Fruit fly (Drosophila melanogaster) whole organism, embryonic: ENCODE data around the gene Elp3.

Experiments
- Atf3 ChIP-seq: fragments of 200-800 bp; sonication (Bioruptor generic); optimal IDR thresholded peaks from 3 replicates; lab custom pipeline; 2016; ENCODE audit warnings: missing biosample characterization, missing genetic modification characterization
- Bdp1 ChIP-seq: fragments of 200-800 bp; sonication (Bioruptor generic); optimal IDR thresholded peaks from 3 replicates; lab custom pipeline; 2016; ENCODE audit warnings: missing biosample characterization, missing genetic modification characterization
- CG10565 ChIP-seq: fragments of 200-800 bp; sonication (Bioruptor generic); optimal IDR thresholded peaks from 3 replicates; lab custom pipeline; 2016; ENCODE audit warnings: missing biosample characterization, mild to moderate bottlenecking, missing genetic modification characterization
- CG12659 ChIP-seq: fragments of 200-800 bp; sonication (Bioruptor generic); optimal IDR thresholded peaks from 3 replicates; lab custom pipeline; 2017; ENCODE audit warnings: mild to moderate bottlenecking, missing biosample characterization, missing genetic modification reagents, missing genetic modification characterization
- CG1832 ChIP-seq: fragments of 200-800 bp; sonication (Bioruptor generic); optimal IDR thresholded peaks from 2 replicates; lab custom pipeline; 2017; ENCODE audit warnings: missing biosample characterization, mild to moderate bottlenecking, missing genetic modification characterization, inconsistent platforms
- CG2199 ChIP-seq: fragments of 200-800 bp; sonication (Bioruptor generic); IDR thresholded peaks from 3 replicates; pipeline ENCODE4 v1.3.6; 2022; ENCODE audit warnings: missing biosample characterization, missing genetic modification characterization
- CG2202 ChIP-seq: fragments of 200-800 bp; sonication (Bioruptor generic); optimal IDR thresholded peaks from 2 replicates; lab custom pipeline; 2018; ENCODE audit warnings: missing biosample characterization, mild to moderate bottlenecking, missing genetic modification characterization
- CG3163 ChIP-seq: fragments of 200-800 bp; sonication (Bioruptor generic); optimal IDR thresholded peaks from 3 replicates; lab custom pipeline; 2016; ENCODE audit warnings: missing biosample characterization, missing genetic modification characterization
- CG33213 ChIP-seq: fragments of 200-800 bp; sonication (Bioruptor generic); optimal IDR thresholded peaks from 3 replicates; lab custom pipeline; 2016; ENCODE audit warnings: missing biosample characterization, missing genetic modification characterization
- CG34422 ChIP-seq: fragments of 200-800 bp; sonication (Bioruptor generic); IDR thresholded peaks from 3 replicates; pipeline ENCODE4 v1.3.6; 2022; ENCODE audit warnings: missing biosample characterization, missing genetic modification characterization
- CG3726 ChIP-seq: fragments of 200-800 bp; sonication (Bioruptor generic); IDR thresholded peaks from 3 replicates; pipeline ENCODE4, ENCODE4 v1.3.6; 2022; ENCODE audit warnings: missing biosample characterization, missing genetic modification characterization
- CG3847 ChIP-seq: fragments of 200-800 bp; sonication (Bioruptor generic); IDR thresholded peaks from 2 replicates; pipeline ENCODE4 v1.3.6; 2022; ENCODE audit warnings: missing biosample characterization, missing genetic modification characterization
- CG4360 ChIP-seq: fragments of 200-800 bp; sonication (Bioruptor generic); IDR thresholded peaks from 2 replicates; pipeline ENCODE4 v1.3.6; 2022; ENCODE audit warnings: missing biosample characterization, missing genetic modification characterization
- CG7745 ChIP-seq: fragments of 200-800 bp; sonication (Bioruptor generic); optimal IDR thresholded peaks from 2 replicates; lab custom pipeline; 2018; ENCODE audit warnings: missing biosample characterization, mild to moderate bottlenecking, missing genetic modification characterization, moderate library complexity
- CG8924 ChIP-seq: fragments of 200-800 bp; optimal IDR thresholded peaks from 3 replicates; lab custom pipeline; 2019; ENCODE audit warnings: missing biosample characterization, mild to moderate bottlenecking, missing genetic modification characterization, moderate library complexity
- Dbx ChIP-seq: fragments of 200-800 bp; sonication (Bioruptor generic); IDR thresholded peaks from 3 replicates; pipeline ENCODE4 v1.3.6; 2022; ENCODE audit warnings: missing biosample characterization, missing genetic modification characterization
- Deaf1 ChIP-seq: fragments of 200-800 bp; optimal IDR thresholded peaks from 3 replicates; lab custom pipeline; 2019; ENCODE audit warnings: missing biosample characterization, mild to moderate bottlenecking, missing genetic modification characterization, moderate library complexity
- Hr51 ChIP-seq, 2 experiments: fragments of 200-800 bp; sonication (Bioruptor generic); optimal IDR thresholded peaks; 2 replicates in 1 of 2; 3 replicates in 1 of 2; lab custom pipeline; 2016 to 2018; ENCODE audit warnings: missing biosample characterization in 2 of 2, missing genetic modification characterization in 2 of 2, mild to moderate bottlenecking in 1 of 2, moderate library complexity in 1 of 2
- Lim3 ChIP-seq: fragments of 200-800 bp; sonication (Bioruptor generic); IDR thresholded peaks from 2 replicates; pipeline ENCODE4 v1.3.6; 2022; ENCODE audit warnings: missing biosample characterization, missing genetic modification characterization
- Mad ChIP-seq: fragments of 200-800 bp; sonication (Bioruptor generic); optimal IDR thresholded peaks from 2 replicates; lab custom pipeline; 2016; ENCODE audit warnings: missing biosample characterization, missing genetic modification characterization
- Taf1 ChIP-seq: fragments of 200-800 bp; sonication (Bioruptor generic); IDR thresholded peaks from 2 replicates; pipeline ENCODE4 v1.3.6; 2022; ENCODE audit warnings: missing biosample characterization, missing genetic modification characterization
- chm ChIP-seq: fragments of 200-800 bp; sonication (Bioruptor generic); IDR thresholded peaks from 2 replicates; pipeline ENCODE4 v1.3.6; 2022; ENCODE audit warnings: missing biosample characterization, missing genetic modification characterization
- chn ChIP-seq: fragments of 200-800 bp; sonication (Bioruptor generic); optimal IDR thresholded peaks from 2 replicates; lab custom pipeline; 2016; ENCODE audit warnings: missing biosample characterization, missing genetic modification characterization
- danr ChIP-seq: fragments of 200-800 bp; sonication (Bioruptor generic); IDR thresholded peaks from 2 replicates; pipeline ENCODE4 v1.3.6; 2022; ENCODE audit warnings: missing biosample characterization, missing genetic modification characterization
- fd102C ChIP-seq: fragments of 200-800 bp; sonication (Bioruptor generic); optimal IDR thresholded peaks from 2 replicates; lab custom pipeline; 2018; ENCODE audit warnings: missing biosample characterization, mild to moderate bottlenecking, missing genetic modification characterization, moderate library complexity
- gce ChIP-seq: fragments of 200-800 bp; sonication (Bioruptor generic); IDR thresholded peaks from 3 replicates; pipeline ENCODE4 v1.3.6; 2022; ENCODE audit warnings: missing biosample characterization, missing genetic modification characterization
- hbn ChIP-seq: fragments of 200-800 bp; sonication (Bioruptor generic); IDR thresholded peaks from 2 replicates; pipeline ENCODE4 v1.3.6; 2022; ENCODE audit warnings: missing biosample characterization, missing genetic modification characterization; ENCODE audit not compliant: partially characterized antibody
- her ChIP-seq: fragments of 200-800 bp; sonication (Bioruptor generic); optimal IDR thresholded peaks from 2 replicates; lab custom pipeline; 2016; ENCODE audit warnings: missing biosample characterization, missing genetic modification characterization
- hkb ChIP-seq, 2 experiments: fragments of 200-800 bp in 1 of 2; fragments of >200 bp in 1 of 2; sonication (Bioruptor generic) in 1 of 2; IDR thresholded peaks in 1 of 2; optimal IDR thresholded peaks in 1 of 2; 2 replicates each; pipeline versions ENCODE4 v1.3.6 to Lab custom; 2017 to 2022; ENCODE audit warnings: missing biosample characterization in 1 of 2, missing genetic modification characterization in 1 of 2
- jing ChIP-seq: fragments of 200-800 bp; sonication (Bioruptor generic); optimal IDR thresholded peaks from 2 replicates; lab custom pipeline; 2018; ENCODE audit warnings: missing biosample characterization, mild to moderate bottlenecking, missing genetic modification characterization
- jumu ChIP-seq: fragments of 200-800 bp; sonication (Bioruptor generic); optimal IDR thresholded peaks from 3 replicates; lab custom pipeline; 2016; ENCODE audit warnings: missing biosample characterization, missing genetic modification characterization
- kay ChIP-seq: fragments of 200-800 bp; sonication (Bioruptor generic); optimal IDR thresholded peaks from 2 replicates; lab custom pipeline; 2016; ENCODE audit warnings: missing biosample characterization, missing genetic modification characterization
- nerfin-2 ChIP-seq: fragments of 200-800 bp; sonication (Bioruptor generic); IDR thresholded peaks from 2 replicates; pipeline ENCODE4 v1.3.6; 2022; ENCODE audit warnings: missing biosample characterization, missing genetic modification characterization; ENCODE audit not compliant: partially characterized antibody
- nmo ChIP-seq: fragments of 200-800 bp; sonication (Bioruptor generic); optimal IDR thresholded peaks from 2 replicates; lab custom pipeline; 2018; ENCODE audit warnings: missing biosample characterization, mild to moderate bottlenecking, missing genetic modification characterization, moderate library complexity
- odd ChIP-seq: fragments of 200-800 bp; sonication (Bioruptor generic); optimal IDR thresholded peaks from 2 replicates; lab custom pipeline; 2017; ENCODE audit warnings: missing biosample characterization, mild to moderate bottlenecking, missing genetic modification characterization
- p53 ChIP-seq: fragments of 200-800 bp; sonication (Bioruptor generic); optimal IDR thresholded peaks from 2 replicates; lab custom pipeline; 2016; ENCODE audit warnings: missing biosample characterization, missing genetic modification characterization
- phol ChIP-seq: fragments of 200-800 bp; sonication (Bioruptor generic); optimal IDR thresholded peaks from 3 replicates; lab custom pipeline; 2018; ENCODE audit warnings: missing biosample characterization, mild to moderate bottlenecking, missing genetic modification characterization, moderate library complexity
- prd ChIP-seq, 3 experiments: fragments of >200 bp in 2 of 3; fragments of 200-800 bp in 1 of 3; sonication (Bioruptor generic) in 1 of 3; optimal IDR thresholded peaks in 2 of 3; IDR thresholded peaks in 1 of 3; 2 replicates in 2 of 3; 3 replicates in 1 of 3; pipeline versions ENCODE4 v1.3.6 to Lab custom; 2017 to 2022; ENCODE audit warnings: missing biosample characterization in 1 of 3, missing genetic modification characterization in 1 of 3
- pros ChIP-seq: fragments of 200-800 bp; sonication (Bioruptor generic); optimal IDR thresholded peaks from 3 replicates; lab custom pipeline; 2019; ENCODE audit warnings: missing biosample characterization, mild to moderate bottlenecking, missing genetic modification characterization, moderate library complexity
- schlank ChIP-seq: fragments of 200-800 bp; sonication (Bioruptor generic); optimal IDR thresholded peaks from 2 replicates; lab custom pipeline; 2018; ENCODE audit warnings: missing biosample characterization, mild to moderate bottlenecking, missing genetic modification characterization
- shn ChIP-seq: fragments of 200-800 bp; sonication (Bioruptor generic); optimal IDR thresholded peaks from 3 replicates; lab custom pipeline; 2016; ENCODE audit warnings: missing biosample characterization, missing genetic modification characterization
- slou ChIP-seq: fragments of 200-800 bp; sonication (Bioruptor generic); optimal IDR thresholded peaks from 3 replicates; lab custom pipeline; 2016; ENCODE audit warnings: missing biosample characterization, missing genetic modification characterization
- sna ChIP-seq: fragments of 200-800 bp; sonication (Bioruptor generic); IDR thresholded peaks from 2 replicates; pipeline ENCODE4 v1.3.6; 2022; ENCODE audit warnings: missing biosample characterization, missing genetic modification characterization; ENCODE audit not compliant: partially characterized antibody
- tap ChIP-seq: fragments of 200-800 bp; optimal IDR thresholded peaks from 3 replicates; lab custom pipeline; 2019; ENCODE audit warnings: missing biosample characterization, mild to moderate bottlenecking, missing genetic modification characterization, moderate library complexity
- tin ChIP-seq: fragments of 200-800 bp; sonication (Bioruptor generic); optimal IDR thresholded peaks from 3 replicates; lab custom pipeline; 2016; ENCODE audit warnings: missing biosample characterization, missing genetic modification characterization
- tll ChIP-seq, 2 experiments: fragments of 200-800 bp in 1 of 2; fragments of >200 bp in 1 of 2; sonication (Bioruptor generic) in 1 of 2; optimal IDR thresholded peaks; 2 replicates each; lab custom pipeline; 2017 to 2019; ENCODE audit warnings: missing biosample characterization in 2 of 2, missing genetic modification characterization in 2 of 2, mild to moderate bottlenecking in 1 of 2, moderate library complexity in 1 of 2
- tna ChIP-seq: fragments of 200-800 bp; sonication (Bioruptor generic); IDR thresholded peaks from 2 replicates; pipeline ENCODE4 v1.3.6; 2022; ENCODE audit warnings: missing biosample characterization, missing genetic modification characterization; ENCODE audit not compliant: partially characterized antibody
- unpg ChIP-seq: fragments of 200-800 bp; sonication (Bioruptor generic); optimal IDR thresholded peaks from 3 replicates; lab custom pipeline; 2018; ENCODE audit warnings: missing biosample characterization, mild to moderate bottlenecking, missing genetic modification characterization, moderate library complexity

Gene Elp3

DNA sequence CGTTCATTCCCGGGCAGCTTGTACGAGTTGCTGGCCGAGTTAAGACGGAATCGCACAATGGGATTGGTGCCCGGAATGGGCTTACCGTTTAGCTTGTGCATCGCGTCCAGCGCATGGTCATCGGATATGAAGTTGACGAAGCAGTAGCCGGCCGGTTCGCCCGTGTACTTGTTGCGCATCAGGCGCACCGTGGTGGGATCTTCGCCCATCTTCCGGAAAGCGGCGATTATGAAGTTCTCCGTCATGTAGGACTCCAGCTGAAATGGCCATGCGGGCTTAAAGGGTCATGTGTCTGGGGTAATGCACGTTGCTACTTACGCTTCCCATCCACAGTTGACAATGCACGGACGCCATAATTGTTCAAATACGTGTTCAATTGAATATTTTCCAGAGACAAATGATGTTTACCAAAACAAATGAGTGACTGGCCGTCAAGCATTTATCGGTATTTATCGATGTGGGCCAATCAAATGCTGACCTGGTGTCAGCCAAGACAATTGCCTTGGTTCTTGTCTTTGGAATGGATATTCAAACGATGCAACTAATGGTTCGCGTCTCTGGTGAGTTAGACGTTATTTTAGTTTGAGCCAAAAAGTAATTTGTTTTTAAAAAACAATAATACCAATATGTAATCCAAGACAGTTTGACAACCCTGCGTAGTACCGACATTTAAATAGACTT lies 9.6 kb downstream of the Elp3 start, which contains the start of the genes Secp43 and ND-B8 (continued):
- no peak for TF ChIP-seq Bdp1 (GFP tag; lab: Kevin White, UChicago)
- 0 out of 3 replicates have a peak, but pooled peaks have one; percentile 24 for TF ChIP-seq CG2199 (GFP tag; lab: Robert Waterston, UW)
- no peak for TF ChIP-seq tin
- TF ChIP-seq Atf3: no peak
- TF ChIP-seq hbn (GFP tag; lab: Robert Waterston, UW): peak; percentile 57
- peak; percentile 33; the same call in 1 of the 2 replicates for TF ChIP-seq CG3847
- no peak for TF ChIP-seq Mad (GFP tag; lab: Kevin White, UChicago)
- TF ChIP-seq schlank: no peak
- no peak for TF ChIP-seq prd (optimal IDR thresholded peaks at IDR 0.05; lab: Kevin White, UChicago)
- TF ChIP-seq prd (GFP tag; IDR thresholded peaks at IDR 0.05; lab: Robert Waterston, UW): no peak
- no peak for TF ChIP-seq kay (GFP tag; lab: Kevin White, UChicago)
- TF ChIP-seq unpg (GFP tag; lab: Kevin White, UChicago): no peak
- TF ChIP-seq pros: no peak
- TF ChIP-seq CG33213: peak; percentile 39
- TF ChIP-seq Lim3 (GFP tag; lab: Robert Waterston, UW): no peak
- no peak for TF ChIP-seq CG3726 (GFP tag; lab: Robert Waterston, UW)
- TF ChIP-seq hkb (optimal IDR thresholded peaks at IDR 0.05; lab: Kevin White, UChicago): no peak
- no peak for TF ChIP-seq hkb (GFP tag; IDR thresholded peaks at IDR 0.05; lab: Robert Waterston, UW)
- peak; percentile 82 for TF ChIP-seq nerfin-2 (GFP tag; lab: Robert Waterston, UW)
- peak; percentile 37 for TF ChIP-seq nmo (GFP tag; lab: Kevin White, UChicago)
- TF ChIP-seq Dbx (GFP tag; lab: Robert Waterston, UW): no peak
- TF ChIP-seq tap (tag; lab: Kevin White, UChicago): no peak
- no peak; the same call in 2 of the 3 replicates for TF ChIP-seq CG34422 (GFP tag; lab: Robert Waterston, UW)
- no peak for TF ChIP-seq CG1832 (GFP tag; lab: Kevin White, UChicago)
- TF ChIP-seq CG3163 (GFP tag; lab: Kevin White, UChicago): no peak
- TF ChIP-seq chn: no peak
- TF ChIP-seq CG8924 (tag; lab: Kevin White, UChicago): no peak
- TF ChIP-seq slou: no peak
- TF ChIP-seq odd (GFP tag; lab: Kevin White, UChicago): no peak
- TF ChIP-seq CG4360 (GFP tag; lab: Robert Waterston, UW): no peak
- no peak for TF ChIP-seq p53 (GFP tag; lab: Kevin White, UChicago)
- no peak for TF ChIP-seq Deaf1 (tag; lab: Kevin White, UChicago)
- no peak for TF ChIP-seq gce (GFP tag; lab: Robert Waterston, UW)
- TF ChIP-seq CG2202: no peak
- peak; percentile 69 for TF ChIP-seq CG12659 (GFP tag; lab: Kevin White, UChicago)
- no peak for TF ChIP-seq CG10565
- no peak for TF ChIP-seq fd102C
- no peak for TF ChIP-seq jumu (GFP tag; lab: Kevin White, UChicago)
- peak; percentile 64 for TF ChIP-seq phol
- no peak for TF ChIP-seq tll (GFP tag; optimal IDR thresholded peaks at IDR 0.05; lab: Kevin White, UChicago)
- TF ChIP-seq tna (GFP tag; lab: Robert Waterston, UW): peak; percentile 74; the same call in 1 of the 2 replicates
- no peak for TF ChIP-seq Hr51 (GFP tag; optimal IDR thresholded peaks at IDR 0.05; lab: Kevin White, UChicago)
- peak; percentile 44; the same call in 1 of the 2 replicates for TF ChIP-seq sna
- TF ChIP-seq jing (GFP tag; lab: Kevin White, UChicago): no peak
- TF ChIP-seq chm: 0 out of 2 replicates have a peak, but pooled peaks have one; percentile 45
- TF ChIP-seq CG7745 (tag; lab: Kevin White, UChicago): no peak
- TF ChIP-seq shn (GFP tag; lab: Kevin White, UChicago): no peak
- no peak for TF ChIP-seq Taf1 (GFP tag; lab: Robert Waterston, UW)
- no peak for TF ChIP-seq her (GFP tag; lab: Kevin White, UChicago)
- TF ChIP-seq danr (GFP tag; lab: Robert Waterston, UW): no peak
